Fruit fly (Drosophila melanogaster) whole organism, prepupa: ENCODE measurements around the gene Eaat2.

Source experiments
- Blimp-1 ChIP-seq: fragments of 200-800 bp; sonication (Bioruptor generic); optimal IDR thresholded peaks from 3 replicates; lab custom pipeline; 2017; ENCODE audit warnings: missing biosample characterization, missing genetic modification characterization, mild to moderate bottlenecking, moderate library complexity, missing genetic modification reagents
- CG10631 ChIP-seq: fragments of 200-800 bp; sonication (Bioruptor generic); optimal IDR thresholded peaks from 2 replicates; lab custom pipeline; 2016; ENCODE audit warnings: missing biosample characterization, missing genetic modification characterization
- CG11294 ChIP-seq: fragments of 200-800 bp; sonication (Bioruptor generic); IDR thresholded peaks from 2 replicates; pipeline ENCODE4 v1.3.6; 2022; ENCODE audit warnings: missing biosample characterization, missing genetic modification characterization
- CG11902 ChIP-seq: fragments of 200-800 bp; sonication (Bioruptor generic); optimal IDR thresholded peaks from 3 replicates; lab custom pipeline; 2016; ENCODE audit warnings: missing biosample characterization, missing genetic modification characterization
- CG16779 ChIP-seq: fragments of 200-800 bp; sonication (Bioruptor generic); optimal IDR thresholded peaks from 3 replicates; lab custom pipeline; 2017; ENCODE audit warnings: missing biosample characterization, mild to moderate bottlenecking, missing genetic modification characterization
- CG3032 ChIP-seq: fragments of 200-800 bp; optimal IDR thresholded peaks from 2 replicates; lab custom pipeline; 2019; ENCODE audit warnings: missing biosample characterization, mild to moderate bottlenecking, missing genetic modification characterization, moderate library complexity
- CG31627 ChIP-seq: fragments of 200-800 bp; sonication (Bioruptor generic); optimal IDR thresholded peaks from 3 replicates; lab custom pipeline; 2016; ENCODE audit warnings: missing biosample characterization, missing genetic modification characterization
- CG32006 ChIP-seq: fragments of 200-800 bp; sonication (Bioruptor generic); optimal IDR thresholded peaks from 3 replicates; lab custom pipeline; 2017; ENCODE audit warnings: missing biosample characterization, mild to moderate bottlenecking, missing genetic modification characterization
- CG3919 ChIP-seq: fragments of 200-800 bp; sonication (Bioruptor generic); optimal IDR thresholded peaks from 3 replicates; lab custom pipeline; 2016; ENCODE audit warnings: missing biosample characterization, missing genetic modification characterization
- CG4318 ChIP-seq: fragments of 200-800 bp; sonication (Bioruptor generic); optimal IDR thresholded peaks from 3 replicates; lab custom pipeline; 2017; ENCODE audit warnings: missing biosample characterization, mild to moderate bottlenecking, missing genetic modification characterization
- CG6163 ChIP-seq: fragments of 200-800 bp; sonication (Bioruptor generic); IDR thresholded peaks from 3 replicates; pipeline ENCODE4 v1.3.6; 2022; ENCODE audit warnings: missing biosample characterization, missing genetic modification characterization
- CG6276 ChIP-seq: fragments of 200-800 bp; sonication (Bioruptor generic); optimal IDR thresholded peaks from 2 replicates; lab custom pipeline; 2017; ENCODE audit warnings: missing biosample characterization, mild to moderate bottlenecking, missing genetic modification characterization
- CG6808 ChIP-seq: fragments of 200-800 bp; sonication (Bioruptor generic); optimal IDR thresholded peaks from 3 replicates; lab custom pipeline; 2017; ENCODE audit warnings: missing biosample characterization, missing genetic modification characterization, mild to moderate bottlenecking, moderate library complexity, missing genetic modification reagents
- CG7368 ChIP-seq: fragments of 200-800 bp; sonication (Bioruptor generic); optimal IDR thresholded peaks from 3 replicates; lab custom pipeline; 2016; ENCODE audit warnings: missing biosample characterization, missing genetic modification characterization
- CG8119 ChIP-seq: fragments of 200-800 bp; sonication (Bioruptor generic); IDR thresholded peaks from 3 replicates; pipeline ENCODE4 v1.3.6; 2022; ENCODE audit warnings: missing biosample characterization, missing genetic modification characterization
- CG8319 ChIP-seq: fragments of 200-800 bp; sonication (Bioruptor generic); optimal IDR thresholded peaks from 3 replicates; lab custom pipeline; 2016; ENCODE audit warnings: missing biosample characterization, missing genetic modification characterization
- CG8632 ChIP-seq: fragments of 200-800 bp; sonication (Bioruptor generic); optimal IDR thresholded peaks from 3 replicates; lab custom pipeline; 2016; ENCODE audit warnings: missing biosample characterization, missing genetic modification characterization
- CG9139 ChIP-seq: fragments of 200-800 bp; sonication (Bioruptor generic); optimal IDR thresholded peaks from 3 replicates; lab custom pipeline; 2017; ENCODE audit warnings: missing biosample characterization, mild to moderate bottlenecking, missing genetic modification characterization
- Eip75B ChIP-seq: fragments of 200-800 bp; sonication (Bioruptor generic); optimal IDR thresholded peaks from 3 replicates; lab custom pipeline; 2016; ENCODE audit warnings: missing biosample characterization, missing genetic modification characterization
- Eip78C ChIP-seq: fragments of 200-800 bp; sonication (Bioruptor generic); peaks from one replicate; lab custom pipeline; 2016; ENCODE audit warnings: missing biosample characterization, missing genetic modification characterization
- Eip93F ChIP-seq: fragments of 200-800 bp; sonication (Bioruptor generic); optimal IDR thresholded peaks from 2 replicates; lab custom pipeline; 2016; ENCODE audit warnings: missing biosample characterization, mild to moderate bottlenecking, missing genetic modification characterization
- Ets21C ChIP-seq: fragments of 200-800 bp; sonication (Bioruptor generic); optimal IDR thresholded peaks from 3 replicates; lab custom pipeline; 2016; ENCODE audit warnings: missing biosample characterization, missing genetic modification characterization
- Hr39 ChIP-seq: fragments of 200-800 bp; sonication (Bioruptor generic); optimal IDR thresholded peaks from 2 replicates; lab custom pipeline; 2016; ENCODE audit warnings: missing biosample characterization, missing genetic modification characterization
- Hr4 ChIP-seq: fragments of 200-800 bp; sonication (Bioruptor generic); optimal IDR thresholded peaks from 3 replicates; lab custom pipeline; 2016; ENCODE audit warnings: missing biosample characterization, missing genetic modification characterization
- Lpt ChIP-seq: fragments of 200-800 bp; sonication (Bioruptor generic); optimal IDR thresholded peaks from 3 replicates; lab custom pipeline; 2016; ENCODE audit warnings: missing biosample characterization, missing genetic modification characterization
- Met ChIP-seq: fragments of 200-800 bp; sonication (Bioruptor generic); optimal IDR thresholded peaks from 3 replicates; lab custom pipeline; 2016; ENCODE audit warnings: missing biosample characterization, missing genetic modification characterization
- OdsH ChIP-seq: fragments of 200-800 bp; sonication (Bioruptor generic); optimal IDR thresholded peaks from 3 replicates; lab custom pipeline; 2016; ENCODE audit warnings: missing biosample characterization, missing genetic modification characterization
- Smox ChIP-seq: fragments of 200-800 bp; sonication (Bioruptor generic); optimal IDR thresholded peaks from 3 replicates; lab custom pipeline; 2016; ENCODE audit warnings: missing biosample characterization, missing genetic modification characterization
- Sox102F ChIP-seq: fragments of 200-800 bp; sonication (Bioruptor generic); optimal IDR thresholded peaks from 2 replicates; lab custom pipeline; 2016; ENCODE audit warnings: missing biosample characterization, mild to moderate bottlenecking, missing genetic modification characterization
- Sox14 ChIP-seq: fragments of 200-800 bp; sonication (Bioruptor generic); optimal IDR thresholded peaks from 3 replicates; lab custom pipeline; 2016; ENCODE audit warnings: missing biosample characterization, missing genetic modification characterization
- Sox15 ChIP-seq: fragments of 200-800 bp; sonication (Bioruptor generic); optimal IDR thresholded peaks from 3 replicates; lab custom pipeline; 2016; ENCODE audit warnings: missing biosample characterization, missing genetic modification characterization
- achi ChIP-seq: fragments of 200-800 bp; sonication (Bioruptor generic); optimal IDR thresholded peaks from 3 replicates; lab custom pipeline; 2016; ENCODE audit warnings: missing biosample characterization, missing genetic modification characterization
- acj6 ChIP-seq: fragments of 200-800 bp; sonication (Bioruptor generic); optimal IDR thresholded peaks from 3 replicates; lab custom pipeline; 2016; ENCODE audit warnings: missing biosample characterization, missing genetic modification characterization
- cyc ChIP-seq: fragments of 200-800 bp; sonication (Bioruptor generic); optimal IDR thresholded peaks from 3 replicates; lab custom pipeline; 2016; ENCODE audit warnings: missing biosample characterization, missing genetic modification characterization
- dac ChIP-seq: fragments of 200-800 bp; sonication (Bioruptor generic); optimal IDR thresholded peaks from 2 replicates; lab custom pipeline; 2017; ENCODE audit warnings: missing biosample characterization, mild to moderate bottlenecking, missing genetic modification characterization
- dsx ChIP-seq: fragments of 200-800 bp; optimal IDR thresholded peaks from 3 replicates; lab custom pipeline; 2019; ENCODE audit warnings: missing biosample characterization, mild to moderate bottlenecking, missing genetic modification characterization, moderate library complexity; ENCODE audit not compliant: poor library complexity, severe bottlenecking
- esn ChIP-seq: fragments of 200-800 bp; sonication (Bioruptor generic); optimal IDR thresholded peaks from 2 replicates; lab custom pipeline; 2016; ENCODE audit warnings: missing biosample characterization, mild to moderate bottlenecking, missing genetic modification characterization, moderate library complexity
- fd59A ChIP-seq: fragments of 200-800 bp; sonication (Bioruptor generic); optimal IDR thresholded peaks from 2 replicates; lab custom pipeline; 2017; ENCODE audit warnings: missing biosample characterization, mild to moderate bottlenecking, missing genetic modification characterization, missing genetic modification reagents
- fd85E ChIP-seq: fragments of 200-800 bp; sonication (Bioruptor generic); optimal IDR thresholded peaks from 3 replicates; lab custom pipeline; 2016; ENCODE audit warnings: missing biosample characterization, missing genetic modification characterization
- fkh ChIP-seq: fragments of 200-800 bp; sonication (Bioruptor generic); optimal IDR thresholded peaks from 3 replicates; lab custom pipeline; 2017; ENCODE audit warnings: missing biosample characterization, mild to moderate bottlenecking, missing genetic modification characterization, moderate library complexity
- lz ChIP-seq: fragments of 200-800 bp; sonication (Bioruptor generic); optimal IDR thresholded peaks from 3 replicates; lab custom pipeline; 2016; ENCODE audit warnings: missing biosample characterization, missing genetic modification characterization
- net ChIP-seq: fragments of 200-800 bp; sonication (Bioruptor generic); optimal IDR thresholded peaks from 3 replicates; lab custom pipeline; 2016; ENCODE audit warnings: missing biosample characterization, missing genetic modification characterization
- pdm3 ChIP-seq: fragments of 200-800 bp; sonication (Bioruptor generic); optimal IDR thresholded peaks from 3 replicates; lab custom pipeline; 2016; ENCODE audit warnings: missing biosample characterization, missing genetic modification characterization
- salr ChIP-seq, 2 experiments: fragments of 200-800 bp; sonication (Bioruptor generic); optimal IDR thresholded peaks; 3 replicates each; lab custom pipeline; 2016 to 2018; ENCODE audit warnings: missing biosample characterization in 2 of 2, missing genetic modification characterization in 2 of 2, mild to moderate bottlenecking in 1 of 2
- spab ChIP-seq: fragments of 200-800 bp; sonication (Bioruptor generic); optimal IDR thresholded peaks from 2 replicates; lab custom pipeline; 2017; ENCODE audit warnings: missing biosample characterization, mild to moderate bottlenecking, missing genetic modification characterization, missing genetic modification reagents
- ss ChIP-seq, 2 experiments: fragments of 200-800 bp; sonication (Bioruptor generic); optimal IDR thresholded peaks; 2 replicates in 1 of 2; 3 replicates in 1 of 2; lab custom pipeline; 2017 to 2018; ENCODE audit warnings: mild to moderate bottlenecking in 2 of 2, missing biosample characterization in 2 of 2, missing genetic modification characterization in 2 of 2, moderate library complexity in 1 of 2
- svp ChIP-seq: fragments of 200-800 bp; sonication (Bioruptor generic); peaks from one replicate; lab custom pipeline; 2016; ENCODE audit warnings: missing biosample characterization, missing genetic modification characterization

Eaat2 gene

DNA sequence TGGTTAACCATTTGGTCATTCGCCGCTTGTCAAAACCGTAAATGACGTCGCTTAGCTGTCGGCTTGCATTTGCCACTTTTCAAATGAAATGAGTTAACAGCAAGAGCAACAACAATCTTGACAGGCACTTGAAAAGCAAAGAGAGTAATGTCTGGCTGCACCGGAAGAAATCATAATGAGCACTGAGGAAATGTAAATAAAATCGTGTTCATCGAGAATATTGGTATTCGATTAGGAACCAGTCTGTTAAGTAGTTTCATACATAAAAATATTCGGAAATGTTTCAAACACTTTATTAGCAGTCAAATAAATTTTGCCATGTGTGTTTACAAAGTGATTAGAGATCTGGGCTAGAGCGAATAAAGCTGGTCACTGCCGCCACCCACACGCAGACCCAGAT is 27.6 kb downstream of the Eaat2 start (continued):
- TF ChIP-seq pdm3 (peak; percentile 35), achi (peak; percentile 39), CG8632 (GFP tag; lab: Kevin White, UChicago) (no peak), Sox14 (no peak), CG8119 (GFP tag; lab: Robert Waterston, UW) (peak; percentile 71; the same call in 2 of the 3 replicates), CG6808 (GFP tag; lab: Kevin White, UChicago) (no peak), Smox (GFP tag; lab: Kevin White, UChicago) (no peak), CG9139 (no peak), Blimp-1 (GFP tag; lab: Kevin White, UChicago) (no peak), fd59A (GFP tag; lab: Kevin White, UChicago) (no peak), salr (GFP tag; optimal IDR thresholded peaks at IDR 0.05; lab: Kevin White, UChicago) (no peak), Hr4 (GFP tag; lab: Kevin White, UChicago) (peak; percentile 59), Lpt (GFP tag; lab: Kevin White, UChicago) (no peak), dac (peak; percentile 21), OdsH (GFP tag; lab: Kevin White, UChicago) (peak; percentile 27), Met (peak; percentile 22), CG16779 (no peak), net (peak; percentile 23), Sox15 (GFP tag; lab: Kevin White, UChicago) (no peak), cyc (GFP tag; lab: Kevin White, UChicago) (no peak), CG6163 (GFP tag; lab: Robert Waterston, UW) (peak; percentile 45; the same call in 1 of the 3 replicates)

DNA sequence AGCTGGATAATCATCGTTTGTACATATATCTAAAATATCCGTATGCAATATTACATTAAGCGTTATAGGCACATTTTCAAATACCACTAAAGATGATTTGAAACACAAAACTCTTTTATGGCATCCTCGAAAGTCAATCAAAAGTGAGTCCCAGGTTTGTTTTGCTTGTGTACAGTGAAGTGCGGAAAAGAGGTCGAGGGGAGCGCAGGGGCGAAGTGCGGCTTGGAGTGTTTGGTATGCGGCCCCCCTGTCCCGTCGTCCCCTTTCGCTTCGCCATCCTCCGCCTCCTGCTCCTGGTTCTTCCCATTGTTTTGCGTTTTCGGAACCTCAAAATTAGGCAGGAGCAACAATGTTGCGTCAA is 28.7 kb downstream of the Eaat2 start:
- TF ChIP-seq net (peak; percentile 98), Blimp-1 (GFP tag; lab: Kevin White, UChicago) (peak; percentile 89), spab (GFP tag; lab: Kevin White, UChicago) (peak; percentile 97), CG3919 (GFP tag; lab: Kevin White, UChicago) (peak; percentile 99), Ets21C (peak; percentile 97), CG4318 (peak; percentile 97), svp (peak; percentile 99), fkh (GFP tag; lab: Kevin White, UChicago) (peak; percentile 13), pdm3 (peak; percentile 99), Eip93F (GFP tag; lab: Kevin White, UChicago) (peak; percentile 94), CG3032 (peak; percentile 96), esn (peak; percentile 99), salr (GFP tag; optimal IDR thresholded peaks at IDR 0.05; lab: Kevin White, UChicago) (peak; percentile 95 to 96), CG6276 (peak; percentile 97), dsx (GFP tag; lab: Kevin White, UChicago) (peak; percentile 94), ss (GFP tag; optimal IDR thresholded peaks at IDR 0.05; lab: Kevin White, UChicago) (peak; percentile 93 to 95), CG8632 (GFP tag; lab: Kevin White, UChicago) (peak; percentile 97), fd85E (GFP tag; lab: Kevin White, UChicago) (peak; percentile 92), CG7368 (GFP tag; lab: Kevin White, UChicago) (peak; percentile 99), CG11294 (peak; percentile 95), CG32006 (peak; percentile 99), dac (peak; percentile 98), CG31627 (peak; percentile 99), CG16779 (peak; percentile 84), Sox102F (GFP tag; lab: Kevin White, UChicago) (peak; percentile 99), Smox (GFP tag; lab: Kevin White, UChicago) (peak; percentile 98), lz (GFP tag; lab: Kevin White, UChicago) (peak; percentile 99), Sox14 (peak; percentile 99), fd59A (GFP tag; lab: Kevin White, UChicago) (peak; percentile 96), OdsH (GFP tag; lab: Kevin White, UChicago) (peak; percentile 98), CG8319 (GFP tag; lab: Kevin White, UChicago) (peak; percentile 95), acj6 (GFP tag; lab: Kevin White, UChicago) (peak; percentile 98), CG11902 (GFP tag; lab: Kevin White, UChicago) (peak; percentile 96), CG10631 (GFP tag; lab: Kevin White, UChicago) (peak; percentile 98), Sox15 (GFP tag; lab: Kevin White, UChicago) (peak; percentile 96), cyc (GFP tag; lab: Kevin White, UChicago) (peak; percentile 99), Hr39 (peak; percentile 99), CG8119 (GFP tag; lab: Robert Waterston, UW) (peak; percentile 99), Eip78C (GFP tag; lab: Kevin White, UChicago) (peak; percentile 100), CG6808 (GFP tag; lab: Kevin White, UChicago) (peak; percentile 94), Met (peak; percentile 99), CG6163 (GFP tag; lab: Robert Waterston, UW) (peak; percentile 95), Hr4 (GFP tag; lab: Kevin White, UChicago) (peak; percentile 98), Eip75B (GFP tag; lab: Kevin White, UChicago) (peak; percentile 94)
